Fruit fly (Drosophila melanogaster): ENCODE results near the gene Pomp.

DNA sequence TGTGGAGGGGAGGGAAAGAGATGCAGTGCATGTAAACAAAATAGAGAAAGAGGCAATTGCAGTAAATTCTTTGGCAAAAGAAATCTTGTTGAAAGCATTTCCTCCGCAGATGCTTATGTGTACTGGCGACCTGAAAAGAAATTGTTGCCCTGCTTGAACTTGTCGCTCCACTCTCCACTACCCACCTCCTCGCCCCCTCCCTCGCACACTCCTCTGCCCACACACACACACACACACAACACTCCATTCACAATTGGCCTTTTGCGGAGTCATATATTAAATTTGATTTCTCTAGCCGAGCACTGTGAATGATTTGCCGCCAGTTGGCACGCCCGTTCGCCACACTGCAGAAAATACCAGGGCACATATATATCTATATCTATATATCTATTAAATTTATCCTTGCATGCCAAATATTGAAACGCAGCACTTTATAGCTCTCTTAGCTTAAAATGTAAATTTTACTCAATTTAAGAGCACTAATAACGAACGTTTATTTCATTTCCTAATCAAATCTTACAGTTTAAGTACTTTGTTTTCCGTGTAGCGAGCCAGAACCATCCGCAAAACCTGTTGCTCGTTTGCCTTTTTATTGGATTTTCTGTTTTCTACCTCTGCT is 28.5 kb upstream of the Pomp start:
- TF ChIP-seq fkh (GFP tag; optimal IDR thresholded peaks at IDR 0.05) = no peak
- peak; percentile 62 for TF ChIP-seq lz (GFP tag; optimal IDR thresholded peaks at IDR 0.05)
- peak; percentile 58 for TF ChIP-seq Lpt (GFP tag; optimal IDR thresholded peaks at IDR 0.05)

Measured in whole organism, prepupa.